Worm (Caenorhabditis elegans): ENCODE measurements around the gene F49H6.17.

ce11 chrV:16987035-16987434, 32.8 kb upstream of the F49H6.17 start, which contains the start of gene Y102A5C.40:
- no peak for TF ChIP-seq cog-1 (tag; optimal IDR thresholded peaks at IDR 0.05)
- TF ChIP-seq ztf-23 (GFP tag; IDR thresholded peaks at IDR 0.05), result no peak
- TF ChIP-seq klf-2 (GFP tag; conservative IDR thresholded peaks at IDR 0.05), result no peak
- TF ChIP-seq ref-1 (GFP tag; conservative IDR thresholded peaks at IDR 0.05), result no peak
- TF ChIP-seq tab-1 (GFP tag; IDR thresholded peaks at IDR 0.05), result no peak
- no peak for TF ChIP-seq ztf-29 (GFP tag; IDR thresholded peaks at IDR 0.05)

Measured in whole organism, midembryonic.